Worm (Caenorhabditis elegans) whole organism, L1 larva: ENCODE results near the gene Y43F8B.11.

ENCODE experiments used
- ces-1 ChIP-seq: fragments of 150-350 bp; optimal IDR thresholded peaks from 2 replicates; lab custom pipeline; 2014; ENCODE audit warnings: missing biosample characterization, missing genetic modification reagents, missing genetic modification characterization
- dpl-1 ChIP-seq, 3 experiments: fragments of 150-350 bp in 2 of 3; sonication (generic microtip) in 1 of 3; optimal IDR thresholded peaks; 2 replicates each; lab custom pipeline; 2014 to 2017; ENCODE audit warnings: missing biosample characterization in 3 of 3, missing genetic modification characterization in 3 of 3, missing genetic modification reagents in 3 of 3
- jun-1 ChIP-seq: fragments of 150-350 bp; optimal IDR thresholded peaks from 2 replicates; lab custom pipeline; 2014; ENCODE audit warnings: missing biosample characterization, missing genetic modification reagents, missing genetic modification characterization
- lir-3 ChIP-seq: sonication (generic microtip); optimal IDR thresholded peaks from 2 replicates; lab custom pipeline; 2016; ENCODE audit warnings: mild to moderate bottlenecking, missing genetic modification characterization, moderate library complexity, missing compliant biosample characterization; ENCODE audit not compliant: poor library complexity
- nhr-11 ChIP-seq: fragments of 150-350 bp; optimal IDR thresholded peaks from 2 replicates; lab custom pipeline; 2014; ENCODE audit warnings: missing biosample characterization, missing genetic modification characterization
- nhr-12 ChIP-seq: sonication (generic microtip); optimal IDR thresholded peaks from 2 replicates; lab custom pipeline; 2017; ENCODE audit warnings: missing biosample characterization, missing genetic modification characterization
- sptf-1 ChIP-seq: fragments of 150-350 bp; optimal IDR thresholded peaks from 2 replicates; lab custom pipeline; 2014; ENCODE audit warnings: missing biosample characterization, missing genetic modification characterization
- ztf-4 ChIP-seq: fragments of 150-350 bp; optimal IDR thresholded peaks from 2 replicates; lab custom pipeline; 2014; ENCODE audit warnings: missing biosample characterization, missing genetic modification characterization

DNA sequence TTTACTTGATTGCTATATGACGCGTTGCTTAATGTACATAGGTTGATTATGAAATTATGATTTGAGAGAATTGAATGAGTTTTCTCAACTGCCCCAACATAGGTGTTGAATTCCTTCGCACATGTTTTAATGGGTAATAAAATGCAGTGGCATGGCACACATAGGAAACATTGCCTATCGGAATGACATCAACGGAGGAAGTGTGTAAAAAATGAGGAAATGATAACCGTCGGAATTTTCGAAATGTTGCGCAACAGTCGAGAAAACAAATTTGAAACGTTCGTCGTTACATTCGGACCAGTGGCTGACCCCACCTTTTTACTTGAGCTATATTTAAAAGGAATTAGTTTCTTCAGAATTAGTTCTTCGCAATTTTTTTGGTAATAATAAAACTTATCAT, 38.5 kb upstream of the Y43F8B.11 start:
- TF ChIP-seq nhr-12 (tag; lab: Kevin White, UChicago) (no peak), nhr-11 (tag; lab: Kevin White, UChicago) (no peak), sptf-1 (tag; lab: Kevin White, UChicago) (no peak), ztf-4 (tag; lab: Kevin White, UChicago) (no peak), lir-3 (tag; lab: Kevin White, UChicago) (no peak), dpl-1 (GFP tag; optimal IDR thresholded peaks at IDR 0.05; lab: Kevin White, UChicago) (no peak), ces-1 (GFP tag; lab: Kevin White, UChicago) (no peak), jun-1 (tag; lab: Kevin White, UChicago) (no peak)
